Worm (Caenorhabditis elegans): ENCODE measurements around the gene pipp-4P.

DNA sequence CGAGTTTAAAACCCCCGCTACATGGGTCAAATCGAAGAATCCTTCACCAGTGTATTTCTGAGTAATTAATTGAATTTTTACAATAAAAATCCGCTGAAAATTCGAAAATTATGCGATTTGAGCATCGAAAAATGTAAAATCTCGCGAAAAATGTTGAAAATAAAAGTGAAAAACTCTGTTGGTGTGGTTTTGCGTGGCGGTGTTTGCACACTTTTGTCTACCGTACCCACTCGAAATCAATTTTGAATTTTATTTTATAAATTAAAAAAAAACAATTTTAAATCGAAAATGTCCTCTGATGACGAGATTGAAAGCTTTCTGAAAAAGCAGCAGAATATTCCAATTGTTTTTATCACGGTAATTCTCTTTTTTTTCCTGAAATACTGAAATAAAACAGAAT lies 38.3 kb upstream of the pipp-4P start, which contains the start of gene Y71H2AM.6:
- TF ChIP-seq mdl-1 (tag; optimal IDR thresholded peaks at IDR 0.05) (no peak), nhr-25 (tag; optimal IDR thresholded peaks at IDR 0.05) (peak; percentile 38), snpc-4 (tag; optimal IDR thresholded peaks at IDR 0.05) (no peak), dmd-4 (tag; optimal IDR thresholded peaks at IDR 0.05) (no peak), lin-11 (tag; optimal IDR thresholded peaks at IDR 0.05) (no peak), skn-1 (tag; optimal IDR thresholded peaks at IDR 0.05) (no peak), aly-2 (tag; optimal IDR thresholded peaks at IDR 0.05) (no peak), lsy-2 (tag; optimal IDR thresholded peaks at IDR 0.05) (peak; percentile 97 to 99), nhr-11 (tag; optimal IDR thresholded peaks at IDR 0.05) (no peak), nhr-23 (tag; optimal IDR thresholded peaks at IDR 0.05) (no peak)

Data from whole organism, L2 larva.